Worm (Caenorhabditis elegans) whole organism, midembryonic: ENCODE measurements around the gene fipr-2.

ENCODE experiments used
- T22C8.4 ChIP-seq: fragments of 200-800 bp; sonication (Bioruptor generic); IDR thresholded peaks from 2 replicates; pipeline ENCODE4 v1.3.6; 2022; ENCODE audit warnings: missing genetic modification characterization, missing compliant biosample characterization
- cog-1 ChIP-seq: sonication (generic microtip); optimal IDR thresholded peaks from 2 replicates; lab custom pipeline; 2016; ENCODE audit warnings: missing genetic modification characterization, missing compliant biosample characterization
- flt-1 ChIP-seq: fragments of 200-800 bp; sonication (Bioruptor generic); IDR thresholded peaks from 2 replicates; pipeline ENCODE4 v1.3.6; 2022; ENCODE audit warnings: missing genetic modification characterization, missing compliant biosample characterization
- klf-2 ChIP-seq: fragments of 200-800 bp; sonication (Bioruptor generic); conservative IDR thresholded peaks from 2 replicates; pipeline ENCODE4 v1.3.6; 2022; ENCODE audit warnings: missing genetic modification reagents, missing genetic modification characterization, missing compliant biosample characterization
- med-1 ChIP-seq: sonication (generic microtip); optimal IDR thresholded peaks from 2 replicates; lab custom pipeline; 2017; ENCODE audit warnings: missing genetic modification characterization, mild to moderate bottlenecking, missing compliant biosample characterization, antibody characterized with exemption, missing genetic modification reagents; ENCODE audit not compliant: insufficient read depth
- ref-1 ChIP-seq: fragments of 200-800 bp; sonication (Bioruptor generic); conservative IDR thresholded peaks from 2 replicates; pipeline ENCODE4 v1.3.6; 2022; ENCODE audit warnings: missing genetic modification reagents, missing genetic modification characterization, missing compliant biosample characterization
- tab-1 ChIP-seq: fragments of 200-800 bp; sonication (Bioruptor generic); IDR thresholded peaks from 2 replicates; pipeline ENCODE4 v1.3.6; 2022; ENCODE audit warnings: missing genetic modification characterization, missing compliant biosample characterization
- ztf-23 ChIP-seq: fragments of 200-800 bp; sonication (Bioruptor generic); IDR thresholded peaks from 2 replicates; pipeline ENCODE4 v1.3.6; 2022; ENCODE audit warnings: missing genetic modification reagents, missing genetic modification characterization, missing compliant biosample characterization
- ztf-29 ChIP-seq: fragments of 200-800 bp; sonication (Bioruptor generic); IDR thresholded peaks from 2 replicates; pipeline ENCODE4 v1.3.6; 2022; ENCODE audit warnings: missing genetic modification reagents, missing genetic modification characterization, missing compliant biosample characterization

ce11 chrV:12351842-12352241 is 13.3 kb upstream of the fipr-2 start:
- TF ChIP-seq T22C8.4 (no peak), ztf-29 (GFP tag; lab: Robert Waterston, UW) (no peak), flt-1 (GFP tag; lab: Robert Waterston, UW) (no peak), ref-1 (no peak), klf-2 (GFP tag; lab: Robert Waterston, UW) (no peak), tab-1 (GFP tag; lab: Robert Waterston, UW) (no peak), ztf-23 (GFP tag; lab: Robert Waterston, UW) (no peak), med-1 (no peak), cog-1 (tag; lab: Kevin White, UChicago) (no peak)
